Fruit fly (Drosophila melanogaster): Measurements from ENCODE around the gene trh.

Gene trh

DNA sequence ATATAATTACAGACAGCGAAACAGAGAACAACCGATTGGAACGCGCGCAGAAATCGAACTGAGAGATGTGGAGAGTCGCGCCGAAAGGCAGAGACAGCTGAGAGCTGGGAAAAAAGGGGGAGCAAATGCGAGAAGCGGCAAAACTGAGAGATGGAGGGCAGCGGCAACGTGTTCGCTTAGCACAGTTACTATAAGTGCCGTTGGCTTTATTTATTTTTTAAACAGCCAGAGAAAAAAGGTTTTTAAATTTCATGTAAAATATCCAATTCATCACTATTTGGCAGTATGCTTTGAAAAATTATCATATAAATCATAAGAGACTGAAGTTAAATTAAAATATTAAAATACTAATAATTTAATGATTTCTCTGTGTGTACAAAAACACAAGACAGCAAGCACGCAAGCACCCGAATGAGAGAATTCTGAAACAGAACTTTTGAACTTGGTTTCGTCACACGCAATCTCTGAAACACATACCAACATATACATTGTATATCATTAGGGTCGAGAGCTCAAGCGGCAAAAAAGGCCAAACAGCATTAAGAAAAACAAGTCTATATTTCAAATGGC lies 48.7 kb upstream of the trh start (continued):
- TF ChIP-seq CG8290 (GFP tag; optimal IDR thresholded peaks at IDR 0.05) (no peak), CG8290 (tag; optimal IDR thresholded peaks at IDR 0.05) (peak in 1 of 2 experiments; percentile 61), CG8089 (GFP tag; optimal IDR thresholded peaks at IDR 0.05) (no peak), Abd-B (GFP tag; optimal IDR thresholded peaks at IDR 0.05) (peak; percentile 44), zfh2 (GFP tag; optimal IDR thresholded peaks at IDR 0.05) (peak; percentile 70), Six4 (GFP tag; optimal IDR thresholded peaks at IDR 0.05) (peak; percentile 71), CG11398 (GFP tag; optimal IDR thresholded peaks at IDR 0.05) (no peak), CG11560 (tag; IDR thresholded peaks at IDR 0.05) (peak; percentile 77), Xrp1 (GFP tag; IDR thresholded peaks at IDR 0.05) (peak; percentile 84), CG14710 (tag; optimal IDR thresholded peaks at IDR 0.05) (peak; percentile 59), Nf-YB (GFP tag; optimal IDR thresholded peaks at IDR 0.05) (peak; percentile 56), Sry-β (GFP tag; optimal IDR thresholded peaks at IDR 0.05) (no peak), pum (GFP tag; optimal IDR thresholded peaks at IDR 0.05) (peak; percentile 49), HHEX (GFP tag; optimal IDR thresholded peaks at IDR 0.05) (peak; percentile 91), tio (GFP tag; optimal IDR thresholded peaks at IDR 0.05) (peak; percentile 58), Blimp-1 (GFP tag; optimal IDR thresholded peaks at IDR 0.05) (peak; percentile 78), CG43689 (GFP tag; IDR thresholded peaks at IDR 0.05) (peak; percentile 75), CG11456 (GFP tag; IDR thresholded peaks at IDR 0.05) (peak; percentile 89), B-H1 (GFP tag; IDR thresholded peaks at IDR 0.05) (peak; percentile 88), Opbp (GFP tag; IDR thresholded peaks at IDR 0.05; ENCODE audit: partially characterized antibody) (no peak), CG31224 (GFP tag; IDR thresholded peaks at IDR 0.05) (peak; percentile 88), CG10543 (GFP tag; optimal IDR thresholded peaks at IDR 0.05) (peak; percentile 85), CG10267 (tag; optimal IDR thresholded peaks at IDR 0.05) (peak; percentile 68), CG30403 (GFP tag; optimal IDR thresholded peaks at IDR 0.05) (peak; percentile 85), CG2889 (GFP tag; IDR thresholded peaks at IDR 0.05) (peak; percentile 79), CG15269 (tag; optimal IDR thresholded peaks at IDR 0.05) (peak; percentile 88), Neu2 (GFP tag; optimal IDR thresholded peaks at IDR 0.05; ENCODE audit: borderline replicate concordance) (no peak), Dll (GFP tag; IDR thresholded peaks at IDR 0.05; ENCODE audit: partially characterized antibody) (no peak), zen2 (GFP tag; IDR thresholded peaks at IDR 0.05; ENCODE audit: partially characterized antibody) (no peak), Oli (tag; optimal IDR thresholded peaks at IDR 0.05) (peak; percentile 69), CG1233 (GFP tag; optimal IDR thresholded peaks at IDR 0.05) (peak; percentile 67), danr (GFP tag; IDR thresholded peaks at IDR 0.05) (peak; percentile 83), CG1792 (GFP tag; optimal IDR thresholded peaks at IDR 0.05) (peak; percentile 10), CG6689 (GFP tag; IDR thresholded peaks at IDR 0.05) (peak; percentile 88), CG13624 (GFP tag; optimal IDR thresholded peaks at IDR 0.05) (peak; percentile 44), slou (GFP tag; optimal IDR thresholded peaks at IDR 0.05) (peak; percentile 53), unc-4 (GFP tag; IDR thresholded peaks at IDR 0.05; ENCODE audit: partially characterized antibody) (no peak; the same call in 1 of the 2 replicates), CG8924 (tag; optimal IDR thresholded peaks at IDR 0.05) (peak; percentile 84), Drgx (GFP tag; IDR thresholded peaks at IDR 0.05) (peak; percentile 82), Ets65A (GFP tag) (peak; percentile 48), Tbp (GFP tag; optimal IDR thresholded peaks at IDR 0.05) (no peak), Jarid2 (GFP tag; optimal IDR thresholded peaks at IDR 0.05) (peak; percentile 52), CG3726 (GFP tag; IDR thresholded peaks at IDR 0.05) (peak; percentile 41; the same call in 1 of the 3 replicates), CG10274 (GFP tag; optimal IDR thresholded peaks at IDR 0.05) (peak; percentile 61), BtbVII (GFP tag; optimal IDR thresholded peaks at IDR 0.05) (peak; percentile 81), crc (GFP tag; optimal IDR thresholded peaks at IDR 0.05) (no peak), Dfd (GFP tag; optimal IDR thresholded peaks at IDR 0.05) (no peak), CG6654 (GFP tag; optimal IDR thresholded peaks at IDR 0.05) (no peak), CG7372 (GFP tag; IDR thresholded peaks at IDR 0.05) (peak; percentile 89), H15 (GFP tag; IDR thresholded peaks at IDR 0.05) (peak; percentile 76), CG3065 (GFP tag; optimal IDR thresholded peaks at IDR 0.05) (no peak)
